Worm (Caenorhabditis elegans) whole organism, L1 larva: ENCODE data around the gene ZK617.26.

Source experiments
- dsc-1 ChIP-seq: sonication (generic microtip); optimal IDR thresholded peaks from 2 replicates; lab custom pipeline; 2016; ENCODE audit warnings: mild to moderate bottlenecking, missing genetic modification characterization, missing compliant biosample characterization
- nhr-84 ChIP-seq: sonication (generic microtip); optimal IDR thresholded peaks from 2 replicates; lab custom pipeline; 2017; ENCODE audit warnings: missing biosample characterization, missing genetic modification characterization

Gene ZK617.26

ce11 chrIV:11961485-11962255, 49.1 kb downstream of the ZK617.26 start, which contains the start of gene ZK829.7 (continued):
- TF ChIP-seq dsc-1 (peak; percentile 84), nhr-84 (no peak)
